Worm (Caenorhabditis elegans) whole organism, L4 larva: ENCODE measurements around the gene aqp-5.

Source experiments
- Y105C5A.15 ChIP-seq: fragments of 200-800 bp; sonication (Bioruptor generic); IDR thresholded peaks from 2 replicates; pipeline ENCODE4 v1.3.6; 2022; ENCODE audit warnings: missing genetic modification characterization, missing compliant biosample characterization
- dpl-1 ChIP-seq: fragments of 150-350 bp; optimal IDR thresholded peaks from 2 replicates; lab custom pipeline; 2014; ENCODE audit warnings: missing biosample characterization, missing genetic modification reagents, missing genetic modification characterization
- mep-1 ChIP-seq: fragments of 150-350 bp; sonication (generic microtip); optimal IDR thresholded peaks from 3 replicates; lab custom pipeline; 2014; ENCODE audit warnings: missing biosample characterization, missing genetic modification characterization
- nhr-77 ChIP-seq: fragments of 150-350 bp; optimal IDR thresholded peaks from 2 replicates; lab custom pipeline; 2014; ENCODE audit warnings: missing biosample characterization, missing genetic modification characterization
- unc-39 ChIP-seq: sonication (generic microtip); optimal IDR thresholded peaks from 2 replicates; lab custom pipeline; 2017; ENCODE audit warnings: missing biosample characterization, missing genetic modification characterization
- unc-62 ChIP-seq, 3 experiments: fragments of 150-350 bp in 1 of 3; sonication (generic microtip); optimal IDR thresholded peaks in 2 of 3; peaks in 1 of 3; 1 replicate in 1 of 3; 2 replicates in 2 of 3; lab custom pipeline; 2014 to 2017; ENCODE audit warnings: missing biosample characterization in 3 of 3, missing genetic modification characterization in 3 of 3, missing genetic modification reagents in 3 of 3, missing genotype in 1 of 3

ce11 chrV:10532725-10533124, 41.2 kb downstream of the aqp-5 start, which contains the start of gene txt-10:
- TF ChIP-seq dpl-1 (GFP tag; lab: Kevin White, UChicago) (no peak), Y105C5A.15 (GFP tag; lab: Robert Waterston, UW) (no peak), unc-39 (no peak), mep-1 (tag; lab: Kevin White, UChicago) (peak; percentile 9), unc-62 (GFP tag; optimal IDR thresholded peaks at IDR 0.05 in 1 of 2; lab: Kevin White, UChicago) (peak in 1 of 2 experiments; percentile 88), unc-62 (tag; optimal IDR thresholded peaks at IDR 0.05; lab: Kevin White, UChicago) (no peak), nhr-77 (no peak)
